Fruit fly (Drosophila melanogaster): ENCODE data around the gene CG11356.
"Not testable (repeated sequence)": the region's sequence is repeated elsewhere in the genome, so short reads cannot be mapped to it uniquely, and the experiment has no call there.

The CG11356 gene

DNA sequence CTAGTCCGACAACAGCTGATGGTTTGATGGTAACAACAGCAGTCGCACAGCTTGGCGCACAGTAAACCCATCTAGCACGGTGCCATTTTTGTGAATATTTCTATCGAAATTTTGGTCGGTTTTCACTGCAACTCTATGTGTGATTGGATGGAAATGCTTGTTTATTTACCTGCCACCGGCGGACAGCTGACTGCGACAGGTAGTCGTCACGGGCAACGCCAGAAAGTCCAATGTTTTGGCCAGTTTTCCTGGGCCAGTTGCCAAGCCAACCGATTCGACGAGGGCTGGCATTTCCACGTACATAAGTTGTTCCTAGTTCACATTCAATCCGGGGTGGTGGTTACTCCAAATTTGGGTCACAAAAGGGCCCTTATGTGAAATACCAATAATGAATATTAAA lies at the start of gene CG11356:
TSS of gene CG11356 (minus strand) at position 101 of the 400 bp plus-strand sequence.
- TF ChIP-seq psq (optimal IDR thresholded peaks at IDR 0.05) (no peak), CG8478 (optimal IDR thresholded peaks at IDR 0.05) (no peak), Dll (optimal IDR thresholded peaks at IDR 0.05) (no peak), usp (GFP tag; optimal IDR thresholded peaks at IDR 0.05) (no peak), EcR (GFP tag; optimal IDR thresholded peaks at IDR 0.05) (no peak), pan (optimal IDR thresholded peaks at IDR 0.05) (no peak)

- TF ChIP-seq Dll (optimal IDR thresholded peaks at IDR 0.05) (no peak), EcR (GFP tag; optimal IDR thresholded peaks at IDR 0.05) (no peak), pan (optimal IDR thresholded peaks at IDR 0.05) (no peak), usp (GFP tag; optimal IDR thresholded peaks at IDR 0.05) (no peak), psq (optimal IDR thresholded peaks at IDR 0.05) (no peak), CG8478 (optimal IDR thresholded peaks at IDR 0.05) (no peak)
These were observed 24.4 kb upstream of the CG11356 start for dm6 chrX:12128045-12128444.

DNA sequence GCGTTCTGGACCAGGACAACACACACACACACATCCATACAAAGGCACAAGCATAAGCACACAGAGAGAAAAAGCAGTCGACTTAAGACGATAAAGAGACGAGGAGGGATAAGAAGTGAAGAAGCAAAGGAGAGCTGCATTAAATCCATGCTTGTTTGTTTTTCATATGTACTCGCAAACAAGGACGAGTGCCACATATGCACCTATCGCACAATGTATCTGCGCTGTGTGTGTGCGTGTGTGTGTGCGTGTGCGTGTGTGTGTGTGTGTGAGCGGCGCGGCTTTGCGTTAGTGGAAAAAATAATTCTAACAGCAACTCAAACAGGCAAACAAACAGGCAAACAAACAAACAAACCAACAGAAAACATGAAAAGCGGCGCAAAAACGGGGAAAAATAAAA lies 15.7 kb upstream of the CG11356 start:
- TF ChIP-seq pan (optimal IDR thresholded peaks at IDR 0.05) (no peak), EcR (GFP tag; optimal IDR thresholded peaks at IDR 0.05) (no peak), usp (GFP tag; optimal IDR thresholded peaks at IDR 0.05) (no peak), Dll (optimal IDR thresholded peaks at IDR 0.05) (no peak), psq (optimal IDR thresholded peaks at IDR 0.05) (no peak), CG8478 (optimal IDR thresholded peaks at IDR 0.05) (no peak)

DNA sequence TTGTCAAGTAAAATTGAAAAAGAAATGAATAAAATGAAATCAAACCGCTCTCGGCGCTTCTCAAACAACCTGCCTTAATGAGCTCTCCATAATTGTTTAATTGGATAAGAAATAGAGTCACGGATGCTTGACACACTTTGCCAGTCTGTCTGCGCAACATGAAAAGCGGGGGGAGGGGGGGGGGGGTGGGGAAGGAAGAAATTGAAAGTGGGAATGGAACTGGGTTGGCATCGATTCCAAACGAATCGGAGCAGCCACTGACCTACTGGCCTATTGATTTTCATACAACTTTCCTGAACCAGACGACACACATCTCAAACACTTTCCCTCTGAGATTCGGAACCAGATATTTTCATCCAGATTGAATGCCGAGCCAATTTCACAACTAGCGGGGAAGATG lies 3.3 kb upstream of the CG11356 start, which contains the start of gene CG2750:
TSS of gene CG2750 (plus strand) at position 301 of the 400 bp plus-strand sequence.
- TF ChIP-seq usp (GFP tag; optimal IDR thresholded peaks at IDR 0.05) = no peak
- no peak for TF ChIP-seq CG8478 (optimal IDR thresholded peaks at IDR 0.05)
- TF ChIP-seq Dll (optimal IDR thresholded peaks at IDR 0.05) = no peak

DNA sequence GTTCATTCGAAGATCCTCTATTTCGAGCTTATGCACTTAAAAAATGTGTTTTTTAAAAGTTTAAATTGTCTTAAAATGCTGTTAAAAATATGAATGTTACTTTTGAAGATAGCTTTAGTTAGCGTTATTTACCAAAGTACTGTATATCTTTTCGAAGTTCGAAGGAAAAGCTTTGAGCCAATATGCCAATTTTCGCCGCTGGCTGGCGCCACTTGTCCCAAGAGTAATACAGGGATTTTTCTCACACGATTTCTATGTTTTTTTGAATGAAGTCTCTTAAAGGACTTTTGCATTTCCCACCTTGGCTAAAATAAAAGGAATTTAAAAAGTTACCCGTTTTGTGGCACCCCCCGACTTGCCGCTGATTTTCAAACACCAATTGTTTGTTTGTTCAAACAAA lies 579 bp upstream of the CG11356 start:
- TF ChIP-seq pan (optimal IDR thresholded peaks at IDR 0.05) (no peak), CG8478 (optimal IDR thresholded peaks at IDR 0.05) (no peak), psq (optimal IDR thresholded peaks at IDR 0.05) (no peak), Dll (optimal IDR thresholded peaks at IDR 0.05) (no peak), usp (GFP tag; optimal IDR thresholded peaks at IDR 0.05) (no peak), EcR (GFP tag; optimal IDR thresholded peaks at IDR 0.05) (no peak)

DNA sequence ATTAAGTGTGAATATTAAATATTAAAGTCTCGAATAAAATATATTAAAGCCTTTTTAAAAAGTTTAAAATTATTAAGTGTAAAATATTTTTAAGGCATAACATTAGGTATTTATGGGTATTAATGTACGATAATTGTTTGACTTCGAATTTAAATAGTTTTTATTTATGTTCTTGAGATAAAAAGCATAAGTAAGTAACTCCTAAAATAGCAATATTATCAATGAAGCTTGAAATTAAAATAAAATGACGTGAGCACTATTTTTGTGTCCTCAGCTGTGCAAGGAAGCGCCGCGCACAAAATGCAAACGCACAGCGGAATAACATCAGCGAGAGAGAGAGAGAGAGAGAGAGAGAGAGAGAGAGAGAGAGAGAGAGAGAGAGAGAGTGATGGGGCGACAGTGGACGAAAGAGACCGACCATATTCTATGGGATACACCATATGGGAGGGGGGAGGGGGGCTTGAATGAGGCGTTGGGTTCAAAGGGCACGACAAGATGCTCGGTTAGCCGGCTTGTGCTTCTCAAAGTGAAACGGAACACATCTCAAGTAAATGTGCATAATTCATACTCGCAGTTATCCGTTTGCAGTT lies 13.3 kb downstream of the CG11356 start:
- TF ChIP-seq psq (optimal IDR thresholded peaks at IDR 0.05) = no peak
- TF ChIP-seq EcR (GFP tag; optimal IDR thresholded peaks at IDR 0.05) = no peak
- TF ChIP-seq pan (optimal IDR thresholded peaks at IDR 0.05) = no peak

dm6 chrX:12086925-12087324 lies 16.7 kb downstream of the CG11356 start, which contains the start of gene CG15734:
Gene CG15734, minus strand, starts transcription at chrX:12087025.
- TF ChIP-seq pan (optimal IDR thresholded peaks at IDR 0.05); EcR (GFP tag; optimal IDR thresholded peaks at IDR 0.05); Dll (optimal IDR thresholded peaks at IDR 0.05): not testable (repeated sequence)

DNA sequence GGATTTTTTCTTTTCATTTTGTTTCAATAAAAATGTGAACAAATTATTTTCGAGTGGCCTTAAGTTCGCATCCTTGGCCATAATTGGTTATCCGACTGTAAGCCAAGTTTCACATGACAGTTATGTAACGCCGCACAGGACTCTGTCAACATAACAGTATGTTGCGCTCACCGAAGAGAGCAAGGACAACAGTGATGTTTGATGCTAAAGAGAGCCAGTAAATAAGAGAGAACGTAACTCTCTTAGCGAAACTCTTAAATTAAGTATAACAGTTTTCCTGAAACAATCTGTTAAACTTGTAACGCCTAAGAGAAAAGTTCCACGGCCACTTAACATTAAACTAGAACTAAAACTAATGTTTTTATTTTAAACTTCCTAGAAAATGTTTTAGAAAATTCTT lies 17.9 kb downstream of the CG11356 start:
- TF ChIP-seq psq (optimal IDR thresholded peaks at IDR 0.05) = no peak
- TF ChIP-seq pan (optimal IDR thresholded peaks at IDR 0.05) = no peak
- no peak for TF ChIP-seq EcR (GFP tag; optimal IDR thresholded peaks at IDR 0.05)
- TF ChIP-seq usp (GFP tag; optimal IDR thresholded peaks at IDR 0.05) = no peak
- no peak for TF ChIP-seq Dll (optimal IDR thresholded peaks at IDR 0.05)
- no peak for TF ChIP-seq CG8478 (optimal IDR thresholded peaks at IDR 0.05)

dm6 chrX:12084406-12084805 lies 19.2 kb downstream of the CG11356 start:
- TF ChIP-seq psq (optimal IDR thresholded peaks at IDR 0.05) (no peak), Dll (optimal IDR thresholded peaks at IDR 0.05) (no peak), usp (GFP tag; optimal IDR thresholded peaks at IDR 0.05) (no peak), pan (optimal IDR thresholded peaks at IDR 0.05) (no peak), CG8478 (optimal IDR thresholded peaks at IDR 0.05) (no peak), EcR (GFP tag; optimal IDR thresholded peaks at IDR 0.05) (no peak)

DNA sequence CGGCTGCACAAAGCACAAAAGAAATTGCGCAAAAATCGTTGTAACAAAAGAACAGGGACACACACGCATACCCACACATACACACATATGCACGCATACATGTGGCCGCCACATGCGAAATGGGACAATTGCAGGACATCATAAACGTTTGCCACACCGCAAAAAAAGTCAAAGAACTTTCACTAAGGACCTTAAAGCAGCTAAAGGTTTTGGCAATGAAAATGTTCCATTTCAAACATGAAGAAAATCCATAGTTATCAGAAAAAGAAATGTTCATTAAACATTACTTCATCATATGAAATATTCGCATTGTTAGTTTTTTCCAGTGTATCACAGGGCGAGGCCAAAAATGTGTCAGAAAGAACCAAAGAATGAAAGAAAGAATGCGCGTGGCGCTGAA lies 21.4 kb downstream of the CG11356 start:
- TF ChIP-seq Dll (optimal IDR thresholded peaks at IDR 0.05) (no peak), CG8478 (optimal IDR thresholded peaks at IDR 0.05) (no peak), EcR (GFP tag; optimal IDR thresholded peaks at IDR 0.05) (no peak), psq (optimal IDR thresholded peaks at IDR 0.05) (no peak), usp (GFP tag; optimal IDR thresholded peaks at IDR 0.05) (no peak)

- no peak for TF ChIP-seq usp (GFP tag; optimal IDR thresholded peaks at IDR 0.05)
- TF ChIP-seq CG8478 (optimal IDR thresholded peaks at IDR 0.05) = no peak
- no peak for TF ChIP-seq pan (optimal IDR thresholded peaks at IDR 0.05)
- TF ChIP-seq psq (optimal IDR thresholded peaks at IDR 0.05) = no peak
- TF ChIP-seq Dll (optimal IDR thresholded peaks at IDR 0.05) = no peak
- TF ChIP-seq EcR (GFP tag; optimal IDR thresholded peaks at IDR 0.05) = no peak
These were observed 27.4 kb downstream of the CG11356 start for dm6 chrX:12076243-12076642.

DNA sequence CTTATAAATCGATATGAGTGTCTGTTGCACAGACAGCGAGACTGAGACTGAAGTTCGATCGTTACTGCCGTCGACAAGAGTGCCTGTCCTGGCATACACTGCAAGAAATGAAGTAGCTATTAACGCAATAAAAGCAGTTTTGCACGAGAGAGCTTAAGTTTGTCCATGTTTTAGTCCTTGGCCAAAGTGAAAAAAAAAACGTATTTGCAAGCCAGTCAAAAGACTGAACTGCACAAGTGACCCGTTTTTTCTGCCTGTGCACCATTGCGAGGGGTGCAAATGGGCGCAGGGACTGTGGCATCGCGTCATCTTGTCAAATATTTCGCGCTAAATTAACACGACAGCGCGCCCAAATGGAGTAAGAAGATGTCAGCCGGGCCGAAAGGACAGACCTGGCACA lies 28.1 kb downstream of the CG11356 start:
- no peak for TF ChIP-seq psq (optimal IDR thresholded peaks at IDR 0.05)

dm6 chrX:12073637-12074036 lies 30.0 kb downstream of the CG11356 start:
- TF ChIP-seq usp (GFP tag; optimal IDR thresholded peaks at IDR 0.05) = no peak
- TF ChIP-seq Dll (optimal IDR thresholded peaks at IDR 0.05) = no peak
- TF ChIP-seq psq (optimal IDR thresholded peaks at IDR 0.05) = no peak
- TF ChIP-seq EcR (GFP tag; optimal IDR thresholded peaks at IDR 0.05) = no peak
- no peak for TF ChIP-seq CG8478 (optimal IDR thresholded peaks at IDR 0.05)
- no peak for TF ChIP-seq pan (optimal IDR thresholded peaks at IDR 0.05)
